Worm (Caenorhabditis elegans) whole organism, L3 larva: ENCODE measurements around the gene mdt-8.

Experiments
- R02D3.7 ChIP-seq: fragments of 150-350 bp; optimal IDR thresholded peaks from 2 replicates; lab custom pipeline; 2014; ENCODE audit warnings: missing biosample characterization, missing genetic modification characterization
- ceh-82 ChIP-seq: fragments of 150-350 bp; optimal IDR thresholded peaks from 2 replicates; lab custom pipeline; 2014; ENCODE audit warnings: missing biosample characterization, missing genetic modification characterization
- elt-1 ChIP-seq: fragments of 150-350 bp; optimal IDR thresholded peaks from 2 replicates; lab custom pipeline; 2014; ENCODE audit warnings: missing biosample characterization, missing genetic modification characterization
- elt-3 ChIP-seq, 3 experiments: fragments of 150-350 bp in 1 of 3; sonication (generic microtip) in 2 of 3; optimal IDR thresholded peaks; 2 replicates in 2 of 3; 4 replicates in 1 of 3; lab custom pipeline; 2014 to 2017; ENCODE audit warnings: missing biosample characterization in 3 of 3, missing genetic modification characterization in 3 of 3
- fos-1 ChIP-seq: fragments of 150-350 bp; optimal IDR thresholded peaks from 2 replicates; lab custom pipeline; 2014; ENCODE audit warnings: missing biosample characterization, missing genetic modification characterization
- hmg-11 ChIP-seq: sonication (generic microtip); optimal IDR thresholded peaks from 2 replicates; lab custom pipeline; 2016; ENCODE audit warnings: missing genetic modification characterization, missing compliant biosample characterization
- lin-39 ChIP-seq: fragments of 150-350 bp; optimal IDR thresholded peaks from 2 replicates; lab custom pipeline; 2018; ENCODE audit warnings: missing biosample characterization, missing genetic modification reagents, missing genetic modification characterization
- nfya-1 ChIP-seq: sonication (generic microtip); optimal IDR thresholded peaks from 2 replicates; lab custom pipeline; 2017; ENCODE audit warnings: missing genetic modification characterization, mild to moderate bottlenecking, missing compliant biosample characterization, antibody characterized with exemption, moderate library complexity; ENCODE audit not compliant: insufficient read depth
- nhr-237 ChIP-seq: fragments of 150-350 bp; optimal IDR thresholded peaks from 2 replicates; lab custom pipeline; 2014; ENCODE audit warnings: missing biosample characterization, missing genetic modification characterization
- nhr-28 ChIP-seq: fragments of 150-350 bp; optimal IDR thresholded peaks from 2 replicates; lab custom pipeline; 2014; ENCODE audit warnings: missing biosample characterization, missing genetic modification characterization
- skn-1 ChIP-seq: fragments of 150-350 bp; optimal IDR thresholded peaks from 2 replicates; lab custom pipeline; 2014; ENCODE audit warnings: missing biosample characterization, missing genetic modification characterization
- unc-39 ChIP-seq: sonication (generic microtip); optimal IDR thresholded peaks from 4 replicates; lab custom pipeline; 2017; ENCODE audit warnings: missing biosample characterization, missing genetic modification characterization
- zag-1 ChIP-seq: fragments of 150-350 bp; optimal IDR thresholded peaks from 2 replicates; lab custom pipeline; 2014; ENCODE audit warnings: missing biosample characterization, missing genetic modification characterization

DNA sequence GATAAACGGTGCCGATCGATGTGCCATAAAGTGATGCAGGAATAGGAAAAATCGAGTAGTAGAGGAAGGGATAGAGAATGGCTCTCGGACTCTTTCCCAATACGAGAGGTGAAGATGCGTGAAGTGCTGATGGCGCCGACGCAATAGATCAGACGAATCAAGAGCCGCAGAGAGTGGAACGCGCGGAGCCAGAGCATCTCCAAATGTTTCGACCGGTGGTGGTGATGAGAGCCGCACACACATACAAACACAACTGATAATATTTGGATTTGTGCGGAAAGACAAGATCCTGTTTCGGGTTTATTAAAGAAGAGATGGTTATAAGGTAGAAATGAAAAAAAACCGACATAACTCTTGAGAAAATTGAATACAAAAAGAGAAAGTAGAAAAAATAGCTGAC lies 30.5 kb upstream of the mdt-8 start, which contains the start of gene F54D5.15:
- TF ChIP-seq nhr-28 (no peak), elt-1 (no peak), fos-1 (tag; lab: Kevin White, UChicago) (no peak), nhr-237 (tag; lab: Kevin White, UChicago) (no peak), skn-1 (tag; lab: Kevin White, UChicago) (no peak), nfya-1 (tag; lab: Kevin White, UChicago) (no peak), R02D3.7 (tag; lab: Kevin White, UChicago) (no peak), lin-39 (tag; lab: Kevin White, UChicago) (no peak), zag-1 (no peak), ceh-82 (tag; lab: Kevin White, UChicago) (no peak), hmg-11 (tag; lab: Kevin White, UChicago) (no peak), elt-3 (tag; optimal IDR thresholded peaks at IDR 0.05; lab: Kevin White, UChicago) (no peak), unc-39 (no peak)
